Fruit fly (Drosophila melanogaster) whole organism: Measurements from ENCODE around the gene CG32182.

Experiments
- CG8478 ChIP-seq: fragments of >200 bp; optimal IDR thresholded peaks from 2 replicates; lab custom pipeline; 2018; ENCODE audit warnings: inconsistent platforms
- Dll ChIP-seq: fragments of >200 bp; optimal IDR thresholded peaks from 2 replicates; lab custom pipeline; 2017
- EcR ChIP-seq, 2 experiments: fragments of >200 bp; optimal IDR thresholded peaks; 2 replicates each; lab custom pipeline; 2017; ENCODE audit warnings: missing biosample characterization in 2 of 2, missing genetic modification characterization in 2 of 2, missing genetic modification reagents in 2 of 2
- pan ChIP-seq: fragments of >200 bp; optimal IDR thresholded peaks from 2 replicates; lab custom pipeline; 2017
- psq ChIP-seq: fragments of >200 bp; optimal IDR thresholded peaks from 2 replicates; lab custom pipeline; 2017
- usp ChIP-seq: fragments of >200 bp; optimal IDR thresholded peaks from 2 replicates; lab custom pipeline; 2017; ENCODE audit warnings: missing biosample characterization, missing genetic modification characterization, mixed read lengths

DNA sequence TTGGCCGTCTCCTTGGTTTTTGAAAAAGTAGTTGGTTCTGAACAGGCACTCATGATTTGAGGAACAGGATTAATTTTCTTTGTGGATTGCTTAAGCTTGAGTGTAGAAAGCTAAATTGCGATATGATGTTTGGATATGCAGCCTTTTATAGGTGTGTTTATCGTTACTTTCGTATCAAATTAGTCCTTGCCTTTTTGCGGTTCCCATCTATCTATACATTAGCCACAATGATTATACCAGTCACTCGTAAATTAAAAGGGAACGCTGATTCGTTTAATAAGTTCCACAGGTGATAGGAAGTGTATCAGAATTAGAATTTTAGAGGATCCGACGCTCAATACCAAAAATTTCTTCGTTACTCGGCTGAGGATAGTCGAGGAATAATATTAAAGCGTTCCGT is 11.2 kb upstream of the CG32182 start, which contains the start of gene CG6034:
- TF ChIP-seq EcR (GFP tag; optimal IDR thresholded peaks at IDR 0.05; lab: Kevin White, UChicago) (no peak), CG8478 (lab: Kevin White, UChicago) (no peak), usp (GFP tag; lab: Kevin White, UChicago) (no peak), Dll (lab: Kevin White, UChicago) (no peak), pan (no peak), psq (lab: Kevin White, UChicago) (no peak)
